Worm (Caenorhabditis elegans) whole organism, mixed stage, embryonic: ENCODE results near the gene wago-4.

Source experiments
- ces-1 ChIP-seq: fragments of 150-350 bp; optimal IDR thresholded peaks from 2 replicates; lab custom pipeline; 2014; ENCODE audit warnings: missing biosample characterization, missing genetic modification reagents, missing genetic modification characterization
- hlh-1 ChIP-seq: fragments of 150-350 bp; optimal IDR thresholded peaks from 2 replicates; lab custom pipeline; 2014; ENCODE audit warnings: missing biosample characterization, missing genetic modification reagents, missing genetic modification characterization
- unc-62 ChIP-seq: fragments of 150-350 bp; optimal IDR thresholded peaks from 2 replicates; lab custom pipeline; 2014; ENCODE audit warnings: missing biosample characterization, missing genetic modification reagents, missing genetic modification characterization
- ztf-11 ChIP-seq: fragments of 150-350 bp; optimal IDR thresholded peaks from 2 replicates; lab custom pipeline; 2014; ENCODE audit warnings: missing biosample characterization, missing genetic modification characterization

DNA sequence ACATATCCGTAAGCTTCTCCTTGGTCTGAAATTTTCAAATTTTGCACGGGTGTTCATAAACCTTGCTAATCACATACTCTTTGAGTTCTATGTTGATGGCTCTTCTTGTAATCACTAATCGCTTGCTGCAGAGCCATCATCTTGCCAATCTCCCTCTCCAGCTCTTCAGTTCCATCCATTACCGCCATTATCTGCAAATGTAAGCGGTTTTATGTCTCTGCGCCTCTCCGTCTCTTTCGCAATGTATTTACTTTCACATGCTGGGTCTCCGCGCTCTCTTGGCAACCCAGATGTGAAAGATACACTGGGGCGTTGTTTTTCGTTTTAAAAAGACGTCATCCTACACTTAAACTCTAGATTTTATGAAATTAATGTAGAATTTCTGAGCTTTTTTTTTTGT lies 33.9 kb downstream of the wago-4 start:
- peak; percentile 52 for TF ChIP-seq ces-1
- TF ChIP-seq ztf-11 = no peak
- peak; percentile 1 for TF ChIP-seq hlh-1 (tag; lab: Kevin White, UChicago)
- peak; percentile 34 for TF ChIP-seq unc-62 (GFP tag; lab: Kevin White, UChicago)
